Fruit fly (Drosophila melanogaster) whole organism, prepupa: ENCODE measurements around the gene CG15715.

Experiments used
- Blimp-1 ChIP-seq: fragments of 200-800 bp; sonication (Bioruptor generic); optimal IDR thresholded peaks from 3 replicates; lab custom pipeline; 2017; ENCODE audit warnings: missing biosample characterization, missing genetic modification characterization, mild to moderate bottlenecking, moderate library complexity, missing genetic modification reagents
- CG10631 ChIP-seq: fragments of 200-800 bp; sonication (Bioruptor generic); optimal IDR thresholded peaks from 2 replicates; lab custom pipeline; 2016; ENCODE audit warnings: missing biosample characterization, missing genetic modification characterization
- CG10669 ChIP-seq: fragments of 200-800 bp; sonication (Bioruptor generic); optimal IDR thresholded peaks from 3 replicates; lab custom pipeline; 2018; ENCODE audit warnings: missing biosample characterization, mild to moderate bottlenecking, missing genetic modification characterization, moderate library complexity
- CG11902 ChIP-seq: fragments of 200-800 bp; sonication (Bioruptor generic); optimal IDR thresholded peaks from 3 replicates; lab custom pipeline; 2016; ENCODE audit warnings: missing biosample characterization, missing genetic modification characterization
- CG15336 ChIP-seq: fragments of 200-800 bp; sonication (Bioruptor generic); IDR thresholded peaks from 2 replicates; pipeline ENCODE4 v1.3.6; 2022; ENCODE audit warnings: missing biosample characterization, missing genetic modification characterization
- CG1621 ChIP-seq: fragments of 200-800 bp; sonication (Bioruptor generic); optimal IDR thresholded peaks from 3 replicates; lab custom pipeline; 2018; ENCODE audit warnings: missing biosample characterization, mild to moderate bottlenecking, missing genetic modification characterization
- CG31627 ChIP-seq: fragments of 200-800 bp; sonication (Bioruptor generic); optimal IDR thresholded peaks from 3 replicates; lab custom pipeline; 2016; ENCODE audit warnings: missing biosample characterization, missing genetic modification characterization
- CG32006 ChIP-seq: fragments of 200-800 bp; sonication (Bioruptor generic); optimal IDR thresholded peaks from 3 replicates; lab custom pipeline; 2017; ENCODE audit warnings: missing biosample characterization, mild to moderate bottlenecking, missing genetic modification characterization
- CG34406 ChIP-seq: fragments of 200-800 bp; sonication (Bioruptor generic); optimal IDR thresholded peaks from 3 replicates; lab custom pipeline; 2016; ENCODE audit warnings: missing biosample characterization, missing genetic modification characterization
- CG3919 ChIP-seq: fragments of 200-800 bp; sonication (Bioruptor generic); optimal IDR thresholded peaks from 3 replicates; lab custom pipeline; 2016; ENCODE audit warnings: missing biosample characterization, missing genetic modification characterization
- CG4318 ChIP-seq: fragments of 200-800 bp; sonication (Bioruptor generic); optimal IDR thresholded peaks from 3 replicates; lab custom pipeline; 2017; ENCODE audit warnings: missing biosample characterization, mild to moderate bottlenecking, missing genetic modification characterization
- CG6792 ChIP-seq: fragments of 200-800 bp; sonication (Bioruptor generic); optimal IDR thresholded peaks from 3 replicates; lab custom pipeline; 2016; ENCODE audit warnings: missing biosample characterization, missing genetic modification characterization
- CG6854 ChIP-seq: fragments of 200-800 bp; sonication (Bioruptor generic); optimal IDR thresholded peaks from 2 replicates; lab custom pipeline; 2017; ENCODE audit warnings: missing biosample characterization, mild to moderate bottlenecking, missing genetic modification characterization
- CG7368 ChIP-seq: fragments of 200-800 bp; sonication (Bioruptor generic); optimal IDR thresholded peaks from 3 replicates; lab custom pipeline; 2016; ENCODE audit warnings: missing biosample characterization, missing genetic modification characterization
- CG8119 ChIP-seq: fragments of 200-800 bp; sonication (Bioruptor generic); IDR thresholded peaks from 3 replicates; pipeline ENCODE4 v1.3.6; 2022; ENCODE audit warnings: missing biosample characterization, missing genetic modification characterization
- CG8319 ChIP-seq: fragments of 200-800 bp; sonication (Bioruptor generic); optimal IDR thresholded peaks from 3 replicates; lab custom pipeline; 2016; ENCODE audit warnings: missing biosample characterization, missing genetic modification characterization
- CG8632 ChIP-seq: fragments of 200-800 bp; sonication (Bioruptor generic); optimal IDR thresholded peaks from 3 replicates; lab custom pipeline; 2016; ENCODE audit warnings: missing biosample characterization, missing genetic modification characterization
- Eip78C ChIP-seq: fragments of 200-800 bp; sonication (Bioruptor generic); peaks from one replicate; lab custom pipeline; 2016; ENCODE audit warnings: missing biosample characterization, missing genetic modification characterization
- Eip93F ChIP-seq: fragments of 200-800 bp; sonication (Bioruptor generic); optimal IDR thresholded peaks from 2 replicates; lab custom pipeline; 2016; ENCODE audit warnings: missing biosample characterization, mild to moderate bottlenecking, missing genetic modification characterization
- Ets21C ChIP-seq: fragments of 200-800 bp; sonication (Bioruptor generic); optimal IDR thresholded peaks from 3 replicates; lab custom pipeline; 2016; ENCODE audit warnings: missing biosample characterization, missing genetic modification characterization
- Gug ChIP-seq: fragments of 200-800 bp; sonication (Bioruptor generic); IDR thresholded peaks from 2 replicates; pipeline ENCODE4 v1.3.6; 2022; ENCODE audit warnings: missing biosample characterization, missing genetic modification characterization
- Hr39 ChIP-seq: fragments of 200-800 bp; sonication (Bioruptor generic); optimal IDR thresholded peaks from 2 replicates; lab custom pipeline; 2016; ENCODE audit warnings: missing biosample characterization, missing genetic modification characterization
- Hr4 ChIP-seq: fragments of 200-800 bp; sonication (Bioruptor generic); optimal IDR thresholded peaks from 3 replicates; lab custom pipeline; 2016; ENCODE audit warnings: missing biosample characterization, missing genetic modification characterization
- Lpt ChIP-seq: fragments of 200-800 bp; sonication (Bioruptor generic); optimal IDR thresholded peaks from 3 replicates; lab custom pipeline; 2016; ENCODE audit warnings: missing biosample characterization, missing genetic modification characterization
- Met ChIP-seq: fragments of 200-800 bp; sonication (Bioruptor generic); optimal IDR thresholded peaks from 3 replicates; lab custom pipeline; 2016; ENCODE audit warnings: missing biosample characterization, missing genetic modification characterization
- Smox ChIP-seq: fragments of 200-800 bp; sonication (Bioruptor generic); optimal IDR thresholded peaks from 3 replicates; lab custom pipeline; 2016; ENCODE audit warnings: missing biosample characterization, missing genetic modification characterization
- Sox102F ChIP-seq: fragments of 200-800 bp; sonication (Bioruptor generic); optimal IDR thresholded peaks from 2 replicates; lab custom pipeline; 2016; ENCODE audit warnings: missing biosample characterization, mild to moderate bottlenecking, missing genetic modification characterization
- Sox14 ChIP-seq: fragments of 200-800 bp; sonication (Bioruptor generic); optimal IDR thresholded peaks from 3 replicates; lab custom pipeline; 2016; ENCODE audit warnings: missing biosample characterization, missing genetic modification characterization
- Sox15 ChIP-seq: fragments of 200-800 bp; sonication (Bioruptor generic); optimal IDR thresholded peaks from 3 replicates; lab custom pipeline; 2016; ENCODE audit warnings: missing biosample characterization, missing genetic modification characterization
- achi ChIP-seq: fragments of 200-800 bp; sonication (Bioruptor generic); optimal IDR thresholded peaks from 3 replicates; lab custom pipeline; 2016; ENCODE audit warnings: missing biosample characterization, missing genetic modification characterization
- acj6 ChIP-seq: fragments of 200-800 bp; sonication (Bioruptor generic); optimal IDR thresholded peaks from 3 replicates; lab custom pipeline; 2016; ENCODE audit warnings: missing biosample characterization, missing genetic modification characterization
- cyc ChIP-seq: fragments of 200-800 bp; sonication (Bioruptor generic); optimal IDR thresholded peaks from 3 replicates; lab custom pipeline; 2016; ENCODE audit warnings: missing biosample characterization, missing genetic modification characterization
- dac ChIP-seq: fragments of 200-800 bp; sonication (Bioruptor generic); optimal IDR thresholded peaks from 2 replicates; lab custom pipeline; 2017; ENCODE audit warnings: missing biosample characterization, mild to moderate bottlenecking, missing genetic modification characterization
- dsx ChIP-seq: fragments of 200-800 bp; optimal IDR thresholded peaks from 3 replicates; lab custom pipeline; 2019; ENCODE audit warnings: missing biosample characterization, mild to moderate bottlenecking, missing genetic modification characterization, moderate library complexity; ENCODE audit not compliant: poor library complexity, severe bottlenecking
- eg ChIP-seq: fragments of 200-800 bp; sonication (Bioruptor generic); IDR thresholded peaks from 3 replicates; pipeline ENCODE4 v1.3.6; 2022; ENCODE audit warnings: missing biosample characterization, missing genetic modification characterization
- esn ChIP-seq: fragments of 200-800 bp; sonication (Bioruptor generic); optimal IDR thresholded peaks from 2 replicates; lab custom pipeline; 2016; ENCODE audit warnings: missing biosample characterization, mild to moderate bottlenecking, missing genetic modification characterization, moderate library complexity
- fd59A ChIP-seq: fragments of 200-800 bp; sonication (Bioruptor generic); optimal IDR thresholded peaks from 2 replicates; lab custom pipeline; 2017; ENCODE audit warnings: missing biosample characterization, mild to moderate bottlenecking, missing genetic modification characterization, missing genetic modification reagents
- fd85E ChIP-seq: fragments of 200-800 bp; sonication (Bioruptor generic); optimal IDR thresholded peaks from 3 replicates; lab custom pipeline; 2016; ENCODE audit warnings: missing biosample characterization, missing genetic modification characterization
- lz ChIP-seq: fragments of 200-800 bp; sonication (Bioruptor generic); optimal IDR thresholded peaks from 3 replicates; lab custom pipeline; 2016; ENCODE audit warnings: missing biosample characterization, missing genetic modification characterization
- net ChIP-seq: fragments of 200-800 bp; sonication (Bioruptor generic); optimal IDR thresholded peaks from 3 replicates; lab custom pipeline; 2016; ENCODE audit warnings: missing biosample characterization, missing genetic modification characterization
- salr ChIP-seq, 2 experiments: fragments of 200-800 bp; sonication (Bioruptor generic); optimal IDR thresholded peaks; 3 replicates each; lab custom pipeline; 2016 to 2018; ENCODE audit warnings: missing biosample characterization in 2 of 2, missing genetic modification characterization in 2 of 2, mild to moderate bottlenecking in 1 of 2
- ss ChIP-seq, 2 experiments: fragments of 200-800 bp; sonication (Bioruptor generic); optimal IDR thresholded peaks; 2 replicates in 1 of 2; 3 replicates in 1 of 2; lab custom pipeline; 2017 to 2018; ENCODE audit warnings: mild to moderate bottlenecking in 2 of 2, missing biosample characterization in 2 of 2, missing genetic modification characterization in 2 of 2, moderate library complexity in 1 of 2
- svp ChIP-seq: fragments of 200-800 bp; sonication (Bioruptor generic); peaks from one replicate; lab custom pipeline; 2016; ENCODE audit warnings: missing biosample characterization, missing genetic modification characterization
- topi ChIP-seq: fragments of 200-800 bp; sonication (Bioruptor generic); optimal IDR thresholded peaks from 3 replicates; lab custom pipeline; 2016; ENCODE audit warnings: missing biosample characterization, missing genetic modification characterization
- vri ChIP-seq: fragments of 200-800 bp; sonication (Bioruptor generic); optimal IDR thresholded peaks from 3 replicates; lab custom pipeline; 2016; ENCODE audit warnings: missing biosample characterization, mild to moderate bottlenecking, missing genetic modification characterization

CG15715 gene

DNA sequence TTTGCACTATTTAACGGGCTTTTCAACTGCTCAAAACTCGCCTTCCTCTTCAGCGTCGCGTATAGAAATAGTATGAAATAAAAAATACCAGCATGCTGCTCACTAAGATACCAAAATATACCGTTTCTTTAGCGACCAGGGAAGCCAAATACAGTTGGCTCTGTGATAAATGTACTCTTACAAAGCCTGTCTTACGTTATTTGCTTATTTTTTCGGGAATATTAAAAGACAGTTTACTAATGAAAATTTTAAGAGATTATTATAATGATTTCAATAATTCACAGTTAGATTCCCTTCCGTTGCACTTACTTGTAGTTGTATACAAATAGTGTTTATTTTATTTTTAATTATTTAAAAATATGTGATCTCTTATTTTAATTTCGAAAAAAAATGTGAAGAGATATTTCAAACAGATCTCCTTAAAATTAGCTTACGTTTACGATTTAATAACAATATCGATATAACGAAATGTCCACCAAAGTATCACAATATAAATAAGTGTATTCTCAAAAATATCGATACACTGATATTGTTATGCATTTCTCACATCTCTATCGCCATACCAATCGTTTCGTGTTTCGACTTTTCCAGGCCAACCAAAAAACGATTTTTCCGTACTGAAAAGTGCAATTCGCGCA lies 10.8 kb downstream of the CG15715 start, which contains the start of the genes DCP2 and dbo (continued):
- peak; percentile 2 for TF ChIP-seq CG11902 (GFP tag; lab: Kevin White, UChicago)
- peak in 1 of 2 experiments; percentile 54 for TF ChIP-seq salr (GFP tag; optimal IDR thresholded peaks at IDR 0.05; lab: Kevin White, UChicago)
- TF ChIP-seq Met, result peak; percentile 59
- TF ChIP-seq CG8632 (GFP tag; lab: Kevin White, UChicago), result peak; percentile 63
- peak; percentile 47 for TF ChIP-seq Sox15 (GFP tag; lab: Kevin White, UChicago)
- TF ChIP-seq achi, result peak; percentile 38
- peak; percentile 53 for TF ChIP-seq Ets21C (GFP tag; lab: Kevin White, UChicago)
- peak; percentile 25 for TF ChIP-seq Lpt (GFP tag; lab: Kevin White, UChicago)
- peak; percentile 43 for TF ChIP-seq Eip93F (GFP tag; lab: Kevin White, UChicago)
- no peak for TF ChIP-seq CG6792 (GFP tag; lab: Kevin White, UChicago)
- TF ChIP-seq Smox (GFP tag; lab: Kevin White, UChicago), result no peak
- peak; percentile 46 for TF ChIP-seq topi
- peak; percentile 64 for TF ChIP-seq acj6 (GFP tag; lab: Kevin White, UChicago)
- no peak for TF ChIP-seq Blimp-1 (GFP tag; lab: Kevin White, UChicago)
- TF ChIP-seq Sox102F (GFP tag; lab: Kevin White, UChicago), result peak; percentile 47
- TF ChIP-seq Eip78C (GFP tag; lab: Kevin White, UChicago), result peak; percentile 45
- no peak for TF ChIP-seq Hr39 (GFP tag; lab: Kevin White, UChicago)
- TF ChIP-seq CG6854 (GFP tag; lab: Kevin White, UChicago), result no peak
- TF ChIP-seq fd59A, result no peak
- TF ChIP-seq eg (GFP tag; lab: Robert Waterston, UW), result peak; percentile 86
- TF ChIP-seq CG31627 (GFP tag; lab: Kevin White, UChicago), result peak; percentile 65
- peak; percentile 61; the same call in 2 of the 3 replicates for TF ChIP-seq CG8119 (GFP tag; lab: Robert Waterston, UW)
- TF ChIP-seq CG32006 (GFP tag; lab: Kevin White, UChicago), result peak; percentile 67
- no peak for TF ChIP-seq CG8319 (GFP tag; lab: Kevin White, UChicago)
- peak; percentile 73 for TF ChIP-seq CG10631 (GFP tag; lab: Kevin White, UChicago)
- TF ChIP-seq CG4318 (GFP tag; lab: Kevin White, UChicago), result peak; percentile 49
- TF ChIP-seq fd85E, result no peak
- peak; percentile 51 for TF ChIP-seq esn (GFP tag; lab: Kevin White, UChicago)
- no peak for TF ChIP-seq dac
- peak; percentile 57 for TF ChIP-seq CG3919 (GFP tag; lab: Kevin White, UChicago)
- peak; percentile 42; the same call in 1 of the 2 replicates for TF ChIP-seq Gug (GFP tag; lab: Robert Waterston, UW)

- TF ChIP-seq net (peak; percentile 45), ss (GFP tag; optimal IDR thresholded peaks at IDR 0.05; lab: Kevin White, UChicago) (peak; percentile 10 to 51), Hr4 (GFP tag; lab: Kevin White, UChicago) (no peak), Blimp-1 (GFP tag; lab: Kevin White, UChicago) (no peak), Ets21C (GFP tag; lab: Kevin White, UChicago) (no peak), CG7368 (GFP tag; lab: Kevin White, UChicago) (peak; percentile 3), Sox102F (GFP tag; lab: Kevin White, UChicago) (peak; percentile 47), achi (no peak), CG34406 (GFP tag; lab: Kevin White, UChicago) (no peak), esn (GFP tag; lab: Kevin White, UChicago) (no peak), CG6792 (GFP tag; lab: Kevin White, UChicago) (peak; percentile 44), CG15336 (peak; percentile 61; the same call in 1 of the 2 replicates), Sox15 (GFP tag; lab: Kevin White, UChicago) (no peak), eg (GFP tag; lab: Robert Waterston, UW) (peak; percentile 76), CG8632 (GFP tag; lab: Kevin White, UChicago) (peak; percentile 10), CG10669 (GFP tag; lab: Kevin White, UChicago) (no peak), svp (GFP tag; lab: Kevin White, UChicago) (no peak), cyc (GFP tag; lab: Kevin White, UChicago) (no peak), Lpt (GFP tag; lab: Kevin White, UChicago) (no peak), CG8319 (GFP tag; lab: Kevin White, UChicago) (no peak), Sox14 (GFP tag; lab: Kevin White, UChicago) (peak; percentile 39), Met (peak; percentile 21), CG6854 (GFP tag; lab: Kevin White, UChicago) (peak; percentile 25), acj6 (GFP tag; lab: Kevin White, UChicago) (no peak), vri (GFP tag; lab: Kevin White, UChicago) (peak; percentile 94), dsx (GFP tag; lab: Kevin White, UChicago) (peak; percentile 14), salr (GFP tag; optimal IDR thresholded peaks at IDR 0.05; lab: Kevin White, UChicago) (no peak), CG10631 (GFP tag; lab: Kevin White, UChicago) (no peak), CG1621 (no peak), lz (GFP tag; lab: Kevin White, UChicago) (no peak), dac (no peak)
These were observed 11.6 kb downstream of the CG15715 start for dm6 chr3L:15825493-15826209.
